Worm (Caenorhabditis elegans) whole organism, L2 larva: ENCODE data around the gene aco-1.
A peak's percentile ranks its signal among the peaks of the same experiment; 100 is the strongest.

ENCODE experiments used
- C34F6.9 ChIP-seq: fragments of 150-350 bp; optimal IDR thresholded peaks from 2 replicates; lab custom pipeline; 2014; ENCODE audit warnings: missing biosample characterization, missing genetic modification characterization
- F13H6.1 ChIP-seq: sonication (generic microtip); optimal IDR thresholded peaks from 2 replicates; lab custom pipeline; 2016; ENCODE audit warnings: missing genetic modification characterization, missing compliant biosample characterization
- R02D3.7 ChIP-seq: fragments of 150-350 bp; optimal IDR thresholded peaks from 2 replicates; lab custom pipeline; 2014; ENCODE audit warnings: missing biosample characterization, missing genetic modification characterization
- alr-1 ChIP-seq: fragments of 150-350 bp; optimal IDR thresholded peaks from 2 replicates; lab custom pipeline; 2014; ENCODE audit warnings: missing biosample characterization, missing genetic modification characterization
- aly-2 ChIP-seq: fragments of 150-350 bp; optimal IDR thresholded peaks from 2 replicates; lab custom pipeline; 2014; ENCODE audit warnings: missing biosample characterization, missing genetic modification characterization
- ama-1 ChIP-seq: fragments of 150-350 bp; optimal IDR thresholded peaks from 2 replicates; lab custom pipeline; 2018; ENCODE audit warnings: inconsistent platforms
- egl-27 ChIP-seq: sonication (generic microtip); optimal IDR thresholded peaks from 3 replicates; lab custom pipeline; 2017; ENCODE audit warnings: missing biosample characterization, missing genetic modification reagents, missing genetic modification characterization
- elt-1 ChIP-seq: fragments of 150-350 bp; optimal IDR thresholded peaks from 2 replicates; lab custom pipeline; 2014; ENCODE audit warnings: missing biosample characterization, missing genetic modification characterization
- elt-3 ChIP-seq: sonication (generic microtip); optimal IDR thresholded peaks from 2 replicates; lab custom pipeline; 2017; ENCODE audit warnings: missing biosample characterization, missing genetic modification characterization
- fos-1 ChIP-seq: fragments of 150-350 bp; optimal IDR thresholded peaks from 2 replicates; lab custom pipeline; 2014; ENCODE audit warnings: missing biosample characterization, missing genetic modification characterization
- gmeb-1 ChIP-seq: fragments of 150-350 bp; optimal IDR thresholded peaks from 2 replicates; lab custom pipeline; 2014; ENCODE audit warnings: missing biosample characterization, missing genetic modification characterization
- lsy-2 ChIP-seq, 2 experiments: fragments of 150-350 bp in 1 of 2; sonication (generic microtip) in 1 of 2; optimal IDR thresholded peaks; 2 replicates each; lab custom pipeline; 2014 to 2017; ENCODE audit warnings: missing biosample characterization in 2 of 2, missing genetic modification characterization in 2 of 2
- mdl-1 ChIP-seq, 2 experiments: fragments of 150-350 bp in 1 of 2; sonication (generic microtip) in 1 of 2; optimal IDR thresholded peaks; 2 replicates each; lab custom pipeline; 2017; ENCODE audit warnings: missing biosample characterization in 2 of 2, missing genetic modification characterization in 2 of 2
- nhr-10 ChIP-seq: sonication (generic microtip); optimal IDR thresholded peaks from 2 replicates; lab custom pipeline; 2017; ENCODE audit warnings: missing biosample characterization, missing genetic modification characterization
- nhr-11 ChIP-seq: fragments of 150-350 bp; optimal IDR thresholded peaks from 2 replicates; lab custom pipeline; 2014; ENCODE audit warnings: missing biosample characterization, missing genetic modification characterization
- nhr-12 ChIP-seq: fragments of 150-350 bp; optimal IDR thresholded peaks from 2 replicates; lab custom pipeline; 2014; ENCODE audit warnings: missing biosample characterization, missing genetic modification characterization
- nhr-129 ChIP-seq: fragments of 150-350 bp; optimal IDR thresholded peaks from 2 replicates; lab custom pipeline; 2014; ENCODE audit warnings: missing biosample characterization, missing genetic modification characterization
- nhr-21 ChIP-seq: fragments of 150-350 bp; optimal IDR thresholded peaks from 2 replicates; lab custom pipeline; 2014; ENCODE audit warnings: missing biosample characterization, missing genetic modification characterization
- nhr-23 ChIP-seq: fragments of 150-350 bp; optimal IDR thresholded peaks from 2 replicates; lab custom pipeline; 2014; ENCODE audit warnings: missing biosample characterization, missing genetic modification reagents, missing genetic modification characterization
- nhr-237 ChIP-seq: fragments of 150-350 bp; optimal IDR thresholded peaks from 2 replicates; lab custom pipeline; 2014; ENCODE audit warnings: missing biosample characterization, missing genetic modification characterization
- nhr-6 ChIP-seq: fragments of 150-350 bp; optimal IDR thresholded peaks from 2 replicates; lab custom pipeline; 2014; ENCODE audit warnings: missing biosample characterization, missing genetic modification characterization
- nhr-77 ChIP-seq: fragments of 150-350 bp; optimal IDR thresholded peaks from 2 replicates; lab custom pipeline; 2014; ENCODE audit warnings: missing biosample characterization, missing genetic modification characterization
- sma-9 ChIP-seq, 2 experiments: fragments of 150-350 bp in 1 of 2; sonication (generic microtip) in 1 of 2; optimal IDR thresholded peaks; 2 replicates each; lab custom pipeline; 2014 to 2016; ENCODE audit warnings: missing genetic modification characterization in 2 of 2, mild to moderate bottlenecking in 1 of 2, missing biosample characterization in 1 of 2, missing compliant biosample characterization in 1 of 2, missing genetic modification reagents in 1 of 2, moderate library complexity in 1 of 2
- unc-39 ChIP-seq: fragments of 150-350 bp; optimal IDR thresholded peaks from 2 replicates; lab custom pipeline; 2014; ENCODE audit warnings: missing biosample characterization, missing genetic modification characterization
- unc-62 ChIP-seq: fragments of 150-350 bp; optimal IDR thresholded peaks from 2 replicates; lab custom pipeline; 2014; ENCODE audit warnings: missing biosample characterization, missing genetic modification reagents, missing genetic modification characterization
- ztf-1 ChIP-seq: fragments of 200-800 bp; sonication (Bioruptor generic); conservative IDR thresholded peaks from 2 replicates; pipeline ENCODE4 v1.3.6; 2022; ENCODE audit warnings: missing genetic modification characterization, missing compliant biosample characterization
- ztf-11 ChIP-seq: sonication (generic microtip); optimal IDR thresholded peaks from 2 replicates; lab custom pipeline; 2017; ENCODE audit warnings: missing biosample characterization, missing genetic modification characterization
- ztf-4 ChIP-seq: fragments of 150-350 bp; optimal IDR thresholded peaks from 2 replicates; lab custom pipeline; 2014; ENCODE audit warnings: missing biosample characterization, missing genetic modification characterization

aco-1 gene

DNA sequence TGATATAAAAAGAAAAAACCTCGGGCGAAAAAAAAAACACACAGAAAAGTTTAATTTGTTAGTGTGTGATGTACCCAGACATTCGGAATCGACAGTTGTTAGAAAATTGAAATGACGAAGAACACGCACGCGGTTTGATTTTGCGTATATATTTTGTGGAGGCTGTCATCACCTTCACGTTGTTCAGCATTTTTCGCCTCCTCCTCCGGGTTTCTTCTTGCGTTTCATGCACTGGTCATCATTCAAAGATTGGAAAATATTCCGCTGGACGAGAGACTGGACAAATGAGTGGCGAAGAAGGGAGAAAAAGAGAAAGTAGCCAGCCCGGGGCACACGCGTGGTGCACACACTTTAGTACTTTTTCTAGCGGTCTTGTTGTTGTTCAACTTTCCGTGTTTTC, 5.2 kb downstream of the aco-1 start:
- TF ChIP-seq nhr-129 (tag; lab: Kevin White, UChicago) (peak; percentile 52), gmeb-1 (tag; lab: Kevin White, UChicago) (no peak), elt-3 (no peak), fos-1 (tag; lab: Kevin White, UChicago) (peak; percentile 27), F13H6.1 (tag; lab: Kevin White, UChicago) (peak; percentile 8)

DNA sequence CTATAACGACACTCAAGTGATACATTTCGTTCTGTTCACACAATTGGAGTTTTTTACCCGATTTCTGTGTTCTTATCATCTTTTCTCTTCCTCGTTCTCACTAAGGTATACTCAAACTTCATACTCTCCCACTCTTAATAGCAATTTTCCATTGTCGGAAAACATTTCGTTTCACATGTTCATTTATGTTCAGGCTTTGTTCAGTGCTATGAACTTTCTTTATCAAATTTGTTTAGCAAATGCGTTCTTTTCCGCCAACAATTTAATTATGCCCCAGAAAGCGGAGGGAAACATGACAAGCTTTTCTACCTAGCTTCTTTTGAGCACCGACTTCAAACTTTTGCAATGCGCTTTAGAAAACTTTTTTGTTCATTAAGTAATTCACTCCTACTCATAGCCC, 5.8 kb downstream of the aco-1 start:
- TF ChIP-seq nhr-237 (tag; lab: Kevin White, UChicago) (no peak), sma-9 (GFP tag; optimal IDR thresholded peaks at IDR 0.05; lab: Kevin White, UChicago) (peak; percentile 9), sma-9 (tag; optimal IDR thresholded peaks at IDR 0.05; lab: Kevin White, UChicago) (no peak), lsy-2 (tag; optimal IDR thresholded peaks at IDR 0.05; lab: Kevin White, UChicago) (no peak)

DNA sequence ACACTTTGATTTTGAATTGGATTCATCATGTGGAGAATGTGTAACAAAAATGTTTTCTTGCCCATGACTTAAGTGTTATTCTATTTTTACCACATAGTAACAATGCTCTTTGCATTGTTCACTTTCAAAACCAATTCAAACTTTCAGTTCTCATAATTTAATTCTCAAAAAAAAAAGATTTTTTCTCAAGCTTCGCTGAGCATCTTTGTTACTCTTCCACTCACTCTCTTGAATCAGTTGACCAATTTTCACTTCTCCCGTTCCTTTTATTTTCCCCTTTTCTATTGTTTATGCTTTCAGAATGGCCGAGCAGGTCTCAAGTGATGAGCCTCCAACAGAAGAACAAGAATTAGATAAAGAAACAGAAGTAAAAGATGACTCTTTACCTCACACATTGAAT, 6.5 kb downstream of the aco-1 start, which contains the start of gene oct-2:
Gene oct-2 (plus strand): TSS at position 301 of the 400 bp plus-strand sequence.
- no peak for TF ChIP-seq mdl-1 (tag; optimal IDR thresholded peaks at IDR 0.05; lab: Kevin White, UChicago)
- no peak for TF ChIP-seq nhr-12 (tag; lab: Kevin White, UChicago)

DNA sequence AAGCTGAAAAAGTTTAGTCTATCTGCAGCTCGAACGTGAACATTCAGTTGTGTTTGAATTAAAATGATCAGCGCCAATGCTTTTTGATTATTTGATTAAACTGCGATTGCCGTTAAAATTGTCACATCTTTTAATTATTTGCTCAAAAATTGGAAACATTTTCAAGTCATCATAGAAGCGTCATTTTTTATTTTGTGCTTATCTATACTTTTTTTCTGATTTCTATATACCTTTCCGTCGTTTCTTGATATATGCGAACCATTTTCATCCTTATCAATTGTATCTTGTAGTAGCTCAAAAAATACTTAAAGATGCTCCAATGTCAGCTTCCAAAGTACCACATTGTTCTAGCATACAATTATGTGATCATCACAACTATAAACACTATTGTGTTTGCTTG, 11.6 kb downstream of the aco-1 start:
- TF ChIP-seq nhr-6 (tag; lab: Kevin White, UChicago), result no peak
- peak; percentile 50 for TF ChIP-seq fos-1 (tag; lab: Kevin White, UChicago)
- TF ChIP-seq, all 48 proteins: peak for 1

DNA sequence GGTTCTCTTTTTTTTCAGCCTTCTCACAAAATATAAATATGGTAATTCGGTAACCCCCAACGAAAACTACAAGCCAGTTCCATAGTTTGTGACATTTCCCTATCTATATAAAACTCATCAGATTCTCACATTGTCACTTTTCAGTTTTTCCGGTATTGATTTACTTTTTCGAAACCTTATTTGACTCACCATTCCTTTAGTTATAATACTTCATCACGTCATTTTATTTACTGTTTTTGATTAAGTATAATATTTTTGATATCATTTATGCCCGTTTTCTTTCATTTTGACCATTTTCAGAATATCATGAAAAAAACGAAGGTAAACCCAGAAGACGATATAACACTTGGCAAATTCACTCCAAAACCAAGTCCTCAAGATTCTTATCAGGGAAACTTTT, 12.2 kb downstream of the aco-1 start, which contains the start of gene pgp-3:
Gene pgp-3 (plus strand): TSS at position 301 of the 400 bp plus-strand sequence.
- no peak for TF ChIP-seq nhr-129 (tag; lab: Kevin White, UChicago)
- no peak for TF ChIP-seq nhr-11 (tag; lab: Kevin White, UChicago)
- no peak for TF ChIP-seq ztf-4 (tag; lab: Kevin White, UChicago)
- TF ChIP-seq lsy-2 (tag; optimal IDR thresholded peaks at IDR 0.05; lab: Kevin White, UChicago), result no peak
- no peak for TF ChIP-seq nhr-12 (tag; lab: Kevin White, UChicago)
- no peak for TF ChIP-seq nhr-23 (tag; lab: Kevin White, UChicago)
- no peak for TF ChIP-seq alr-1 (tag; lab: Kevin White, UChicago)
- no peak for TF ChIP-seq C34F6.9
- no peak for TF ChIP-seq unc-62

DNA sequence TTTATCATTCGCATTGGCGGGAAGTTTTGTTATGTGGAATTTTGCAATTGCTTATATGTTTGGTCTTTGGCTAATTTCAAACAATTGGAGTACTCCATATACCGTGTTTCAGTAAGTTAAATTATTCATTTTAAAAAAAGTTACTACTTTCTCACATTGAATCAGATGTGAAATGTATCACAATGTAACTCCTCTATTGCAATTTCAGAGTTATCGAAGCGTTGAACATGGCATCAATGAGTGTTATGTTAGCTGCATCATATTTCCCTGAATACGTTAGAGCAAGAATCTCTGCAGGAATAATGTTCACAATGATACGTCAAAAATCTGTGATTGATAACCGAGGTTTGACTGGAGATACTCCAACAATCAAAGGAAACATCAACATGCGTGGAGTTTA, 16.2 kb downstream of the aco-1 start:
- TF ChIP-seq mdl-1 (tag; optimal IDR thresholded peaks at IDR 0.05; lab: Kevin White, UChicago), result no peak
- no peak for TF ChIP-seq elt-1 (tag; lab: Kevin White, UChicago)
- TF ChIP-seq nhr-23 (tag; lab: Kevin White, UChicago), result no peak
- TF ChIP-seq ztf-11, result no peak
- no peak for TF ChIP-seq nhr-21

DNA sequence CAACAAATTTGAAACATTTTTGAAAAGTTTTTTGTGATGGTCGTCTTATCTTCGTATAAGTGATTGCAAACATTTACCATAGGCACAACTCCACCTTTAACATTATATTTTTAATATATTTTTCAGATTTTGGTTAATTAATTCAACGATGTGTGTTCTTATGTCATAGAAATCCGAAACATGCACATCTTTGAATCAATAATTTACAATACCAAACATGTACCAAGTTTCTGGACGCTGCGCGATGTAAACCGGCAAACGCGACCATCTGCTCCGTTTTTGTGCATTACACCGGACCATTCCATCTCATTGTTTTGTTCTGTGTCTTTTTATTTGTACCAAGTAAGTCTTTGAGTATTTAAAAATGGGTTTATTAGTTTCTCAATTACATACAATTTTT, 17.8 kb downstream of the aco-1 start, which contains the start of gene pgp-4:
Gene pgp-4 (plus strand): TSS at position 301 of the 400 bp plus-strand sequence.
- no peak for TF ChIP-seq nhr-21
- no peak for TF ChIP-seq aly-2 (tag; lab: Kevin White, UChicago)
- TF ChIP-seq R02D3.7 (tag; lab: Kevin White, UChicago), result no peak
- no peak for TF ChIP-seq ztf-1 (GFP tag; lab: Robert Waterston, UW)
- no peak for TF ChIP-seq egl-27 (tag; lab: Kevin White, UChicago)
- TF ChIP-seq ama-1 (lab: Kevin White, UChicago), result no peak
- TF ChIP-seq nhr-129 (tag; lab: Kevin White, UChicago), result no peak
- no peak for TF ChIP-seq unc-39 (tag; lab: Kevin White, UChicago)
- TF ChIP-seq mdl-1 (tag; optimal IDR thresholded peaks at IDR 0.05; lab: Kevin White, UChicago), result no peak

DNA sequence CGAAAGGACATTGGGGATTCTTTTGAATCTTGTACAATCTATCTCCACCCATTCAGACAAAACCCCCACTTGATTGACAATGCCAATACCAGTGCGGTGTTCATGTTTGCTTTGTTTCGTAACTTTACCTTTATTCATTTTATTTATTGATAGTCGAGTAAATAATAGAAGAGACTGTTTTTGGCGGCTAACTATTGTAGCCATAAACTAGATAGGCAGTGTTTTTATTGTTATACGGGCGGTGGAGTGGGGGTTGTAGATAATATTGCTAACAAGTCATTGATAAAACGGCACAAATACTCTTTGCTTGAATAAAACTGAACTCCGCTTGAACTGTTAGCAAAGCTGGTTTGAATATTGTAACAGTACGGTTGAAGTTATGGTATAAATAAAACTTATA, 25.2 kb downstream of the aco-1 start:
- TF ChIP-seq R02D3.7 (tag; lab: Kevin White, UChicago) (no peak), ztf-11 (no peak), nhr-77 (no peak), ztf-1 (GFP tag; lab: Robert Waterston, UW) (no peak), elt-1 (tag; lab: Kevin White, UChicago) (no peak), nhr-10 (no peak)
- TF ChIP-seq, all 48 proteins: peak for 0
